Worm (Caenorhabditis elegans) whole organism, mixed stage, embryonic: ENCODE results near the gene srj-8.

ENCODE experiments used
- drap-1 ChIP-seq: fragments of 200-800 bp; sonication (Bioruptor generic); optimal IDR thresholded peaks from 3 replicates; lab custom pipeline; 2018; ENCODE audit warnings: mild to moderate bottlenecking, missing genetic modification characterization, missing compliant biosample characterization
- hlh-1 ChIP-seq: fragments of 150-350 bp; optimal IDR thresholded peaks from 2 replicates; lab custom pipeline; 2014; ENCODE audit warnings: missing biosample characterization, missing genetic modification reagents, missing genetic modification characterization
- lin-32 ChIP-seq: fragments of 200-800 bp; sonication (Bioruptor generic); optimal IDR thresholded peaks from 2 replicates; lab custom pipeline; 2018; ENCODE audit warnings: mild to moderate bottlenecking, missing genetic modification characterization, missing compliant biosample characterization
- mep-1 ChIP-seq: fragments of 150-350 bp; optimal IDR thresholded peaks from 2 replicates; lab custom pipeline; 2017; ENCODE audit warnings: missing biosample characterization, missing genetic modification reagents, missing genetic modification characterization, inconsistent platforms
- nhr-237 ChIP-seq: fragments of 150-350 bp; optimal IDR thresholded peaks from 2 replicates; lab custom pipeline; 2014; ENCODE audit warnings: missing biosample characterization, missing genetic modification characterization
- nhr-28 ChIP-seq: fragments of 150-350 bp; optimal IDR thresholded peaks from 2 replicates; lab custom pipeline; 2014; ENCODE audit warnings: missing biosample characterization, missing genetic modification characterization
- snpc-4 ChIP-seq: fragments of 150-350 bp; optimal IDR thresholded peaks from 2 replicates; lab custom pipeline; 2014; ENCODE audit warnings: missing biosample characterization, missing genetic modification characterization
- sptf-1 ChIP-seq: sonication (generic microtip); optimal IDR thresholded peaks from 2 replicates; lab custom pipeline; 2017; ENCODE audit warnings: mild to moderate bottlenecking, missing genetic modification characterization, moderate library complexity, missing compliant biosample characterization
- ztf-11 ChIP-seq: fragments of 150-350 bp; optimal IDR thresholded peaks from 2 replicates; lab custom pipeline; 2014; ENCODE audit warnings: missing biosample characterization, missing genetic modification characterization

ce11 chrV:3267950-3268349 is 20.3 kb downstream of the srj-8 start, which contains the start of gene T28A11.18:
- TF ChIP-seq hlh-1 (no peak), mep-1 (tag; lab: Kevin White, UChicago) (no peak), sptf-1 (no peak), snpc-4 (tag; lab: Kevin White, UChicago) (no peak), drap-1 (GFP tag; lab: Kevin White, UChicago) (no peak), nhr-237 (tag; lab: Kevin White, UChicago) (no peak), ztf-11 (tag; lab: Kevin White, UChicago) (no peak), lin-32 (GFP tag; lab: Kevin White, UChicago) (no peak), nhr-28 (tag; lab: Kevin White, UChicago) (no peak)
